In the genomic region with DNA sequence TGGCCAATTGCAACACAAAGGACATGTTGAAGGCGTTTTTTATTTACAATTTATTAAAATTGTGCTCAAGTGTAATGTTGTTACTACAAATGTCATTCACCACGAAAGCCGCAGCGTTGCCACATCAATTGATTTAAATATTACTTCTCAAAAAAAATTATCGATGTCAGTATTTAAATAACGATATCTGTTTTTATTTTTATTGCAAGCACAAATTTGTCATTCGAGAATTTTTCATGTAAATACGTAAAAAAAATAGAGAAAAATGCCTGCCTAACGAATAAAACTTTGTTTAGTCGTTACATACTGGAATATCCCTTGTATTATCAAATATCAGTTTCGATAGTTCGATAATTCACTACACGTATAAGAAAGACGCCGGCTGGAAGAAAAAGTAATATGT, we compare ENCODE assay signal across 1 fruit fly cellular context.
TF ChIP-seq lines count a peak whose summit lies in the region.

Gene mRpS18A (minus strand): TSS at position 110 of the 403 bp plus-strand sequence.
Gene CG31460 (plus strand): TSS at position 190 of the 403 bp plus-strand sequence.

TF ChIP-seq in whole organism, embryonic, 481 proteins besides CTCF, POLR2A, EP300 and RAD21 (continued from another document and continues in another):
- TF ChIP-seq CG12299 (tag; optimal IDR thresholded peaks at IDR 0.05; lab: Kevin White, UChicago) (no peak), slp2 (GFP tag; optimal IDR thresholded peaks at IDR 0.05; lab: Kevin White, UChicago) (no peak), odd (GFP tag; optimal IDR thresholded peaks at IDR 0.05; lab: Kevin White, UChicago) (no peak), Blimp-1 (GFP tag; optimal IDR thresholded peaks at IDR 0.05; lab: Kevin White, UChicago) (no peak), CG31365 (tag; optimal IDR thresholded peaks at IDR 0.05; lab: Kevin White, UChicago) (no peak), tna (GFP tag; IDR thresholded peaks at IDR 0.05; lab: Robert Waterston, UW; ENCODE audit: partially characterized antibody) (no peak), D (optimal IDR thresholded peaks at IDR 0.05; lab: Kevin White, UChicago) (no peak), D (GFP tag; optimal IDR thresholded peaks at IDR 0.05; lab: Kevin White, UChicago) (no peak), cato (GFP tag; optimal IDR thresholded peaks at IDR 0.05; lab: Kevin White, UChicago; ENCODE audit: borderline replicate concordance) (no peak), knrl (GFP tag; IDR thresholded peaks at IDR 0.05; lab: Robert Waterston, UW; ENCODE audit: partially characterized antibody) (peak; percentile 71), CG3995 (GFP tag; optimal IDR thresholded peaks at IDR 0.05; lab: Kevin White, UChicago) (peak; percentile 81), Sry-δ (GFP tag; optimal IDR thresholded peaks at IDR 0.05; lab: Kevin White, UChicago) (peak; percentile 67), sisA (GFP tag; IDR thresholded peaks at IDR 0.05; lab: Robert Waterston, UW) (no peak), CG8944 (GFP tag; optimal IDR thresholded peaks at IDR 0.05; lab: Kevin White, UChicago) (no peak), ttk (GFP tag; IDR thresholded peaks at IDR 0.05; lab: Robert Waterston, UW) (no peak), CG12155 (GFP tag; optimal IDR thresholded peaks at IDR 0.05; lab: Kevin White, UChicago) (peak; percentile 5), Aef1 (GFP tag; IDR thresholded peaks at IDR 0.05; lab: Robert Waterston, UW) (0 out of 3 replicates have a peak, but pooled peaks have one; percentile 14), sens (GFP tag; lab: Kevin White, UChicago) (peak; percentile 66), exex (tag; optimal IDR thresholded peaks at IDR 0.05; lab: Kevin White, UChicago) (no peak), abd-A (tag; optimal IDR thresholded peaks at IDR 0.05; lab: Kevin White, UChicago) (no peak), Deaf1 (tag; optimal IDR thresholded peaks at IDR 0.05; lab: Kevin White, UChicago) (no peak), HLH3B (GFP tag; IDR thresholded peaks at IDR 0.05; lab: Robert Waterston, UW) (peak; percentile 15; the same call in 1 of the 2 replicates), MESR4 (GFP tag; optimal IDR thresholded peaks at IDR 0.05; lab: Kevin White, UChicago) (no peak), unc-4 (GFP tag; IDR thresholded peaks at IDR 0.05; lab: Robert Waterston, UW; ENCODE audit: partially characterized antibody) (peak; percentile 76), CG2875 (GFP tag; optimal IDR thresholded peaks at IDR 0.05; lab: Kevin White, UChicago) (no peak), CG6854 (GFP tag; optimal IDR thresholded peaks at IDR 0.05; lab: Kevin White, UChicago) (no peak), CG10565 (GFP tag; optimal IDR thresholded peaks at IDR 0.05; lab: Kevin White, UChicago) (no peak), row (GFP tag; IDR thresholded peaks at IDR 0.05; lab: Robert Waterston, UW) (peak; percentile 65), Gsc (GFP tag; IDR thresholded peaks at IDR 0.05; lab: Robert Waterston, UW) (no peak), CG18262 (tag; optimal IDR thresholded peaks at IDR 0.05; lab: Kevin White, UChicago) (no peak), CG32532 (GFP tag; IDR thresholded peaks at IDR 0.05; lab: Robert Waterston, UW) (peak; percentile 13; the same call in 1 of the 2 replicates), CG7928 (GFP tag; optimal IDR thresholded peaks at IDR 0.05; lab: Kevin White, UChicago) (no peak), CG15514 (GFP tag; optimal IDR thresholded peaks at IDR 0.05; lab: Kevin White, UChicago) (peak; percentile 5), CG14667 (GFP tag; IDR thresholded peaks at IDR 0.05; lab: Robert Waterston, UW) (no peak), CG7839 (tag; optimal IDR thresholded peaks at IDR 0.05; lab: Kevin White, UChicago) (no peak), CG9727 (GFP tag; optimal IDR thresholded peaks at IDR 0.05; lab: Kevin White, UChicago) (no peak), lilli (GFP tag; optimal IDR thresholded peaks at IDR 0.05; lab: Kevin White, UChicago) (peak; percentile 33), Fer1 (GFP tag; optimal IDR thresholded peaks at IDR 0.05; lab: Kevin White, UChicago) (no peak), CG32772 (GFP tag; IDR thresholded peaks at IDR 0.05; lab: Robert Waterston, UW) (no peak), amos (GFP tag; IDR thresholded peaks at IDR 0.05; lab: Robert Waterston, UW; ENCODE audit: partially characterized antibody) (peak; percentile 65), CG15479 (GFP tag; optimal IDR thresholded peaks at IDR 0.05; lab: Kevin White, UChicago) (no peak), CG33557 (GFP tag; optimal IDR thresholded peaks at IDR 0.05; lab: Kevin White, UChicago) (no peak), Opbp (GFP tag; IDR thresholded peaks at IDR 0.05; lab: Robert Waterston, UW; ENCODE audit: partially characterized antibody) (peak; percentile 9; the same call in 1 of the 3 replicates), D19B (GFP tag; optimal IDR thresholded peaks at IDR 0.05; lab: Kevin White, UChicago) (no peak), CG12659 (GFP tag; optimal IDR thresholded peaks at IDR 0.05; lab: Kevin White, UChicago) (peak; percentile 35), rib (GFP tag; IDR thresholded peaks at IDR 0.05; lab: Robert Waterston, UW) (no peak), CG11695 (GFP tag; IDR thresholded peaks at IDR 0.05; lab: Robert Waterston, UW) (no peak), sqz (GFP tag; optimal IDR thresholded peaks at IDR 0.05; lab: Kevin White, UChicago) (no peak), CG11085 (GFP tag; IDR thresholded peaks at IDR 0.05; lab: Robert Waterston, UW) (no peak), CG17912 (GFP tag; optimal IDR thresholded peaks at IDR 0.05; lab: Kevin White, UChicago) (no peak), H2.0 (GFP tag; IDR thresholded peaks at IDR 0.05; lab: Robert Waterston, UW) (no peak), lov (optimal IDR thresholded peaks at IDR 0.05; lab: Kevin White, UChicago) (no peak), lov (GFP tag; IDR thresholded peaks at IDR 0.05; lab: Robert Waterston, UW) (no peak), CG6254 (GFP tag; optimal IDR thresholded peaks at IDR 0.05; lab: Kevin White, UChicago) (no peak), CG2120 (GFP tag; optimal IDR thresholded peaks at IDR 0.05; lab: Kevin White, UChicago) (peak; percentile 38), CG4328 (GFP tag; optimal IDR thresholded peaks at IDR 0.05; lab: Kevin White, UChicago) (no peak), sna (GFP tag; IDR thresholded peaks at IDR 0.05; lab: Robert Waterston, UW; ENCODE audit: partially characterized antibody) (peak; percentile 63; the same call in 1 of the 2 replicates), crol (GFP tag; IDR thresholded peaks at IDR 0.05; lab: Robert Waterston, UW) (no peak), CG14050 (GFP tag; IDR thresholded peaks at IDR 0.05; lab: Robert Waterston, UW) (no peak), ERR (GFP tag; optimal IDR thresholded peaks at IDR 0.05; lab: Kevin White, UChicago) (no peak), org-1 (GFP tag; optimal IDR thresholded peaks at IDR 0.05; lab: Kevin White, UChicago) (no peak), Lim3 (GFP tag; IDR thresholded peaks at IDR 0.05; lab: Robert Waterston, UW) (no peak), CG14710 (tag; optimal IDR thresholded peaks at IDR 0.05; lab: Kevin White, UChicago) (peak; percentile 59), mam (GFP tag; optimal IDR thresholded peaks at IDR 0.05; lab: Kevin White, UChicago) (no peak), CG4820 (GFP tag; optimal IDR thresholded peaks at IDR 0.05; lab: Kevin White, UChicago) (no peak), crc (GFP tag; optimal IDR thresholded peaks at IDR 0.05; lab: Kevin White, UChicago) (no peak), HmgD (GFP tag; optimal IDR thresholded peaks at IDR 0.05; lab: Kevin White, UChicago) (no peak), az2 (GFP tag; optimal IDR thresholded peaks at IDR 0.05; lab: Kevin White, UChicago) (no peak), seq (GFP tag; IDR thresholded peaks at IDR 0.05; lab: Robert Waterston, UW) (no peak), slbo (GFP tag; IDR thresholded peaks at IDR 0.05; lab: Robert Waterston, UW) (peak; percentile 57; the same call in 1 of the 2 replicates), Rx (GFP tag; IDR thresholded peaks at IDR 0.05; lab: Robert Waterston, UW) (no peak), CG43689 (GFP tag; IDR thresholded peaks at IDR 0.05; lab: Robert Waterston, UW) (no peak), CG8765 (GFP tag; IDR thresholded peaks at IDR 0.05; lab: Robert Waterston, UW) (no peak), sim (GFP tag; IDR thresholded peaks at IDR 0.05; lab: Robert Waterston, UW) (no peak), Trl (optimal IDR thresholded peaks at IDR 0.05; lab: Kevin White, UChicago) (no peak), Trl (GFP tag; optimal IDR thresholded peaks at IDR 0.05; lab: Kevin White, UChicago) (no peak), Scr (GFP tag; IDR thresholded peaks at IDR 0.05; lab: Robert Waterston, UW; ENCODE audit: partially characterized antibody) (peak; percentile 78), lola (GFP tag; optimal IDR thresholded peaks at IDR 0.05; lab: Kevin White, UChicago) (no peak), CG11504 (tag; optimal IDR thresholded peaks at IDR 0.05; lab: Kevin White, UChicago) (peak; percentile 7), dpn (GFP tag; optimal IDR thresholded peaks at IDR 0.05; lab: Kevin White, UChicago) (no peak), CG15601 (tag; optimal IDR thresholded peaks at IDR 0.05; lab: Kevin White, UChicago) (no peak), sd (tag; optimal IDR thresholded peaks at IDR 0.05; lab: Kevin White, UChicago) (no peak), CG4854 (GFP tag; optimal IDR thresholded peaks at IDR 0.05; lab: Kevin White, UChicago) (no peak), Taf1 (GFP tag; IDR thresholded peaks at IDR 0.05; lab: Robert Waterston, UW) (no peak), so (GFP tag; IDR thresholded peaks at IDR 0.05; lab: Robert Waterston, UW) (no peak), MTF-1 (GFP tag; optimal IDR thresholded peaks at IDR 0.05; lab: Kevin White, UChicago; ENCODE audit: borderline replicate concordance) (no peak), Abd-B (GFP tag; optimal IDR thresholded peaks at IDR 0.05; lab: Kevin White, UChicago) (peak; percentile 30), CG8478 (optimal IDR thresholded peaks at IDR 0.05; lab: Kevin White, UChicago) (no peak), CG17328 (GFP tag; IDR thresholded peaks at IDR 0.05; lab: Robert Waterston, UW) (no peak), gsb-n (tag; optimal IDR thresholded peaks at IDR 0.05; lab: Kevin White, UChicago) (no peak), CG6689 (GFP tag; IDR thresholded peaks at IDR 0.05; lab: Robert Waterston, UW) (0 out of 2 replicates have a peak, but pooled peaks have one; percentile 17), lab (GFP tag; optimal IDR thresholded peaks at IDR 0.05; lab: Kevin White, UChicago) (no peak), Atf3 (GFP tag; optimal IDR thresholded peaks at IDR 0.05; lab: Kevin White, UChicago) (no peak), ftz-f1 (GFP tag; optimal IDR thresholded peaks at IDR 0.05; lab: Kevin White, UChicago) (no peak), CG31224 (GFP tag; IDR thresholded peaks at IDR 0.05; lab: Robert Waterston, UW) (no peak), bigmax (GFP tag; optimal IDR thresholded peaks at IDR 0.05; lab: Kevin White, UChicago) (no peak), esg (GFP tag; conservative IDR thresholded peaks at IDR 0.05; lab: Robert Waterston, UW) (no peak), Bdp1 (GFP tag; optimal IDR thresholded peaks at IDR 0.05; lab: Kevin White, UChicago) (no peak), Ravus (GFP tag; IDR thresholded peaks at IDR 0.05; lab: Robert Waterston, UW) (no peak), YL-1 (GFP tag; optimal IDR thresholded peaks at IDR 0.05; lab: Kevin White, UChicago) (peak; percentile 30), schlank (tag; optimal IDR thresholded peaks at IDR 0.05; lab: Kevin White, UChicago) (no peak), CG6813 (GFP tag; optimal IDR thresholded peaks at IDR 0.05; lab: Kevin White, UChicago) (no peak), Bgb (GFP tag; IDR thresholded peaks at IDR 0.05; lab: Robert Waterston, UW; ENCODE audit: partially characterized antibody) (peak; percentile 55), Awh (GFP tag; IDR thresholded peaks at IDR 0.05; lab: Robert Waterston, UW) (no peak), Poxn (GFP tag; IDR thresholded peaks at IDR 0.05; lab: Robert Waterston, UW) (no peak), CG11456 (GFP tag; IDR thresholded peaks at IDR 0.05; lab: Robert Waterston, UW) (no peak), CG3726 (GFP tag; IDR thresholded peaks at IDR 0.05; lab: Robert Waterston, UW) (no peak), CoRest (tag; optimal IDR thresholded peaks at IDR 0.05; lab: Kevin White, UChicago) (peak; percentile 22), CG13123 (GFP tag; optimal IDR thresholded peaks at IDR 0.05; lab: Kevin White, UChicago) (no peak), CG14014 (GFP tag; IDR thresholded peaks at IDR 0.05; lab: Robert Waterston, UW) (no peak), Oaz (GFP tag; IDR thresholded peaks at IDR 0.05; lab: Robert Waterston, UW) (no peak), Lhr (GFP tag; optimal IDR thresholded peaks at IDR 0.05; lab: Kevin White, UChicago) (peak; percentile 37), Kr (GFP tag; optimal IDR thresholded peaks at IDR 0.05; lab: Kevin White, UChicago) (no peak), dmrt99B (tag; optimal IDR thresholded peaks at IDR 0.05; lab: Kevin White, UChicago) (no peak), Mrtf (GFP tag; IDR thresholded peaks at IDR 0.05; lab: Robert Waterston, UW) (no peak), wdn (GFP tag; IDR thresholded peaks at IDR 0.05; lab: Robert Waterston, UW) (no peak), cad (GFP tag; optimal IDR thresholded peaks at IDR 0.05; lab: Kevin White, UChicago) (no peak), Dek (tag; optimal IDR thresholded peaks at IDR 0.05; lab: Kevin White, UChicago) (no peak), CG13624 (GFP tag; optimal IDR thresholded peaks at IDR 0.05; lab: Kevin White, UChicago) (no peak), Oli (tag; optimal IDR thresholded peaks at IDR 0.05; lab: Kevin White, UChicago) (no peak), dan (GFP tag; IDR thresholded peaks at IDR 0.05; lab: Robert Waterston, UW) (no peak), chinmo (GFP tag; IDR thresholded peaks at IDR 0.05; lab: Robert Waterston, UW; ENCODE audit: partially characterized antibody) (no peak), Max (GFP tag; optimal IDR thresholded peaks at IDR 0.05; lab: Kevin White, UChicago) (no peak), kah (GFP tag; optimal IDR thresholded peaks at IDR 0.05; lab: Kevin White, UChicago) (no peak), pb (GFP tag; optimal IDR thresholded peaks at IDR 0.05; lab: Kevin White, UChicago) (no peak), Atf-2 (GFP tag; optimal IDR thresholded peaks at IDR 0.05; lab: Kevin White, UChicago) (no peak), tio (GFP tag; optimal IDR thresholded peaks at IDR 0.05; lab: Kevin White, UChicago) (no peak), crp (GFP tag; optimal IDR thresholded peaks at IDR 0.05; lab: Kevin White, UChicago) (no peak), Eip74EF (GFP tag; optimal IDR thresholded peaks at IDR 0.05; lab: Kevin White, UChicago) (no peak), CG34422 (GFP tag; IDR thresholded peaks at IDR 0.05; lab: Robert Waterston, UW) (peak; percentile 38; the same call in 2 of the 3 replicates), al (GFP tag; IDR thresholded peaks at IDR 0.05; lab: Robert Waterston, UW) (no peak)
